Worm (Caenorhabditis elegans) whole organism, L2 larva: ENCODE results near the gene C35A5.6.

ENCODE experiments used
- aly-2 ChIP-seq: fragments of 150-350 bp; optimal IDR thresholded peaks from 2 replicates; lab custom pipeline; 2014; ENCODE audit warnings: missing biosample characterization, missing genetic modification characterization
- ama-1 ChIP-seq: fragments of 150-350 bp; optimal IDR thresholded peaks from 2 replicates; lab custom pipeline; 2018; ENCODE audit warnings: inconsistent platforms
- lin-13 ChIP-seq: fragments of 150-350 bp; optimal IDR thresholded peaks from 2 replicates; lab custom pipeline; 2014; ENCODE audit warnings: missing biosample characterization, missing genetic modification reagents, missing genetic modification characterization
- ztf-4 ChIP-seq: fragments of 150-350 bp; optimal IDR thresholded peaks from 2 replicates; lab custom pipeline; 2014; ENCODE audit warnings: missing biosample characterization, missing genetic modification characterization

DNA sequence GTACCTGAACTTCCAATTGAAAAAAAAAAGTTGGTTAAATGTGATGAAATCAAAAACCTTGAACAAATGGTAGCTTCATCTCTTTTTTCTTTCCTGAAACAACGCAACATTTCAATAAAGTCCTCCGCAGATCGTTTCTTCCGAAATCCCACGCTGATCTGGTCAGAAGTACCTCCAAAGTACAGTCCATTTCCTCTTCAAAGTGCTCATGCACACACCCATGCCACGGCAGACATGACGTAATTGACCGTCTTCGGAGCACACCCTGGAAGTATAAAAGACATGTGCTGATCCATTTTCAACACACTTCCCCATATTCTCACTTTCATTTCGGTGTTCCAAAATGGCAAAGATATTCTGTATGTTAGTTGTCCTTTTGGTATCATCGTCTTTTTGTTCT, 5.0 kb upstream of the C35A5.6 start, which contains the start of gene C35A5.10:
- TF ChIP-seq aly-2 (tag; lab: Kevin White, UChicago) (no peak), ztf-4 (no peak), ama-1 (no peak), lin-13 (no peak)
